Fruit fly (Drosophila melanogaster): ENCODE data around the gene dac.

The dac gene

DNA sequence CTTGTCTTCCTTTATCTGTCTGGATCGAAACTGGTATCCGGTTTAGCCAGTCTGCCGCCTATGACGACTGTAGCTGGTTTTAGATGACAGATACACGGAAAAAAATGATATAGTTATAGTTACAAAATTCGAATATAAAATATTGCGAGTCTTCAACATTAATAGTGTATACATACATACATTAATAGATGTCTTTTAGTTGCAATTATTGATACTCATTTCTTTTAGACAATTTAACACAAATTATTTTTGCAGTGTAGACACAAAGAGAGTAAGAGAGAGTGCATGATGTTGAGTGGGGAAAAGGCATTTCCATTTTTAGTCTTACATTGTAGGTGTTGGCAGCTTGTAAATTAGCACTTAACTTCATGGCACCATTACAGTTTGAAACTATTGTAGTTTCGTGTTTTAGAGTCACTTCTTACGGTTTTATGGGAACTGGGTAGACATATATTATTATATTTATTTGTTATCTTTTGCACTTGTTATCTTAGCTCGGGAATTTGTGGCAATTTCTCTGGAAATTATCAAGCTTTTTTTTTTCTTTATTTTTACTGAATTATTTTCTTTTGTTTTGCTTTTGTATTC, 9.5 kb upstream of the dac start (continued):
- TF ChIP-seq C15 (GFP tag; IDR thresholded peaks at IDR 0.05) (no peak), Rx (GFP tag; IDR thresholded peaks at IDR 0.05) (no peak), zfh2 (GFP tag; optimal IDR thresholded peaks at IDR 0.05) (peak; percentile 34), CG14667 (GFP tag; IDR thresholded peaks at IDR 0.05) (no peak), CG4854 (GFP tag; optimal IDR thresholded peaks at IDR 0.05) (no peak), CG4617 (GFP tag; optimal IDR thresholded peaks at IDR 0.05; ENCODE audit: borderline replicate concordance) (peak; percentile 72), Nf-YA (GFP tag; IDR thresholded peaks at IDR 0.05) (no peak), CG12219 (GFP tag; optimal IDR thresholded peaks at IDR 0.05) (peak; percentile 92), CG8388 (GFP tag; optimal IDR thresholded peaks at IDR 0.05) (peak; percentile 96), salm (tag; optimal IDR thresholded peaks at IDR 0.05) (peak; percentile 92), CG33557 (GFP tag; optimal IDR thresholded peaks at IDR 0.05) (peak; percentile 92)

DNA sequence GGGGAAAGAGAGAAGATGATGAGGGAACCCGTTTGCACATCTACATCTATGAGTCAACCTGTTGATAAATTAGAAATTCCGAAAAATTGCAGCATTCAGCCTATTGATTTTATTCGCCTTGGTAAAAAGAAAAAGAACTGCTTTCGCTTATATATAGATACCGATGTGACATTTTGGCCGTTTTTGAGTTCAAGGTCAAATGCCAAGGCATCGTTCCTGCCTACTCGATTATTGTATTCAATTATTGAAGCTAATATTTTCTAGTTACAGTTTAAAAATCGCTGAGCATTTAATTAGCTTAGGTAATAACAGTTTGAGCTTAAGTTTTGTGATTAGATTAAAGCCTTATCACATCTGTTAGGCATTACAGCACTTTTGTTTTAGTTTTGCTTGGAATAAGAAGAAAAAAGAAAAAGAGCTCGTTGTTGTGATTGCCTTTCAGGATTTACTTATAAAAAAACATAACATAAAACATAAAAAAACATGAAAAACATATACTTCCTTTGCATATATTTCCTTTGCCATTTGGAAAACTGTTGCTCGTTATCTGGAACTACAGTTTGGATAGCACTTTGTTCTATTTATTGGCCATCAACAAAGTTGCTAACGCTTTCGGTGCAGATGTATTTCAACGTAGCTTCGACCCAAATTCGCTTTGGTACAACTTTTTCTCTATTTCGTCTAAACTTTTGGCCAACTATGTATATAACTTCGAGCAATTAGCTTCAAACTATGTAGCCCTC, 8.4 kb upstream of the dac start:
- peak; percentile 82 for TF ChIP-seq Vsx1 (GFP tag; optimal IDR thresholded peaks at IDR 0.05)
- TF ChIP-seq CG6854 (GFP tag; optimal IDR thresholded peaks at IDR 0.05) = peak; percentile 14
- TF ChIP-seq Pdp1 (GFP tag; optimal IDR thresholded peaks at IDR 0.05) = peak in 1 of 2 experiments; percentile 82
- TF ChIP-seq sug (tag; optimal IDR thresholded peaks at IDR 0.05) = peak; percentile 3
- peak; percentile 93 for TF ChIP-seq CG6654 (GFP tag; optimal IDR thresholded peaks at IDR 0.05)
- TF ChIP-seq CG16815 (GFP tag; optimal IDR thresholded peaks at IDR 0.05) = no peak
- no peak for TF ChIP-seq CG12299 (tag; optimal IDR thresholded peaks at IDR 0.05)
- no peak for TF ChIP-seq aop (GFP tag; IDR thresholded peaks at IDR 0.05)
- peak; percentile 84 for TF ChIP-seq exex (tag; optimal IDR thresholded peaks at IDR 0.05)
- TF ChIP-seq CG11504 (tag; optimal IDR thresholded peaks at IDR 0.05) = peak; percentile 91
- TF ChIP-seq GATAe (GFP tag; conservative IDR thresholded peaks at IDR 0.05) = peak; percentile 32; the same call in 1 of the 2 replicates

DNA sequence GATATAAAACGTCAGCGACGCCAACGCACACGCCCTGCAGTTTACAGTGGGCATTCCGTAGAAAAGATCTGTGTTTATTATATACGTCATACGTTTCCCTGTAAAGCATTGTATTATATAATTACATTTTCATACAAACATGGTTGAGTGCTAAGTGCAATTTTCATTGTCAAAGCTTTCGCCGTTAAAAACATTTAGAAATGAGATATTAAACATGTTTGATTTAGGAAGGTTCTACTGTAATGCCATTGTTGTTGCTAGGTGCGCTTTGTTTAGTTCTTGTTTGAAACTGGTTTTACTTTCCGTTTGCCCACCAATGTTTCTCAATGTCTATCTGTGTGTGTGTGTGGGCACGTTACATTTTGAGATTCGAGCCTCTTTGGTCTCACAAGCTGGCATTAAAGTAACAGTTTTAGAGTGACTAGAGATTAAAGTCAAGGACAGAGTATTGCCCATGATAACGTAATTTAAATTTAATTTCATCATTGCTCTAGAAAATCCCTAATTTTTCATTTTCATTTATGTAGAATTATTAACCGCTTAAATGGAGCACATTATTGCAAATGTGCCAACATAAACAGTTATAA, 6.9 kb upstream of the dac start:
- TF ChIP-seq CkIIα-i1 (GFP tag; IDR thresholded peaks at IDR 0.05) = no peak
- TF ChIP-seq Dip3 (GFP tag; optimal IDR thresholded peaks at IDR 0.05) = peak; percentile 10
- TF ChIP-seq klu (GFP tag; IDR thresholded peaks at IDR 0.05) = peak; percentile 66; the same call in 1 of the 2 replicates
- no peak for TF ChIP-seq HmgD (GFP tag; optimal IDR thresholded peaks at IDR 0.05)
- peak; percentile 65; the same call in 2 of the 3 replicates for TF ChIP-seq otp (GFP tag; IDR thresholded peaks at IDR 0.05)
- TF ChIP-seq CG30020 (tag; optimal IDR thresholded peaks at IDR 0.05) = peak; percentile 8
- TF ChIP-seq esg (GFP tag; conservative IDR thresholded peaks at IDR 0.05) = peak; percentile 63
- peak; percentile 76 for TF ChIP-seq CG32532 (GFP tag; IDR thresholded peaks at IDR 0.05)
- TF ChIP-seq CG12155 (GFP tag; optimal IDR thresholded peaks at IDR 0.05) = peak; percentile 66
- TF ChIP-seq CG13894 (tag; optimal IDR thresholded peaks at IDR 0.05) = no peak
- TF ChIP-seq CHES-1-like (GFP tag; optimal IDR thresholded peaks at IDR 0.05) = peak; percentile 57
- peak; percentile 54; the same call in 2 of the 3 replicates for TF ChIP-seq B-H1 (GFP tag; IDR thresholded peaks at IDR 0.05)
- TF ChIP-seq gro (GFP tag; optimal IDR thresholded peaks at IDR 0.05) = no peak
- TF ChIP-seq zfh1 (GFP tag; IDR thresholded peaks at IDR 0.05) = peak; percentile 75
- peak; percentile 42 for TF ChIP-seq D19B (GFP tag; optimal IDR thresholded peaks at IDR 0.05)
- TF ChIP-seq odd (GFP tag; optimal IDR thresholded peaks at IDR 0.05) = peak; percentile 76
- peak; percentile 49 for TF ChIP-seq NC2α (GFP tag; optimal IDR thresholded peaks at IDR 0.05)
- TF ChIP-seq pan (optimal IDR thresholded peaks at IDR 0.05) = no peak
- TF ChIP-seq pan (GFP tag; optimal IDR thresholded peaks at IDR 0.05 in 1 of 2, IDR thresholded peaks at IDR 0.05 in 1 of 2) = peak in 1 of 2 experiments; percentile 79
- no peak for TF ChIP-seq CG15073 (GFP tag; optimal IDR thresholded peaks at IDR 0.05)
- peak; percentile 91 for TF ChIP-seq Ets65A (GFP tag)
- peak; percentile 22 for TF ChIP-seq Usf (GFP tag; optimal IDR thresholded peaks at IDR 0.05)
- peak; percentile 72 for TF ChIP-seq Chrac-16 (GFP tag; optimal IDR thresholded peaks at IDR 0.05)
- no peak for TF ChIP-seq eyg (GFP tag; optimal IDR thresholded peaks at IDR 0.05)
- peak; percentile 25 for TF ChIP-seq CG4854 (GFP tag; optimal IDR thresholded peaks at IDR 0.05)
- TF ChIP-seq CG2116 (GFP tag; optimal IDR thresholded peaks at IDR 0.05) = peak; percentile 29

All from whole organism, embryonic.